Worm (Caenorhabditis elegans): ENCODE measurements around the gene gpd-3.

gpd-3 gene

ce11 chrX:3153133-3153532 lies 40.0 kb upstream of the gpd-3 start:
- TF ChIP-seq F44E2.7 (GFP tag; IDR thresholded peaks at IDR 0.05) (no peak), dmd-9 (GFP tag; IDR thresholded peaks at IDR 0.05) (no peak), dmd-6 (GFP tag; IDR thresholded peaks at IDR 0.05) (peak; percentile 91), nhr-48 (tag; optimal IDR thresholded peaks at IDR 0.05) (peak; percentile 48), ces-1 (GFP tag; optimal IDR thresholded peaks at IDR 0.05) (no peak), arid-1 (GFP tag; conservative IDR thresholded peaks at IDR 0.05) (no peak; the same call in 1 of the 2 replicates), nhr-77 (tag; optimal IDR thresholded peaks at IDR 0.05) (peak; percentile 79), mes-2 (tag; optimal IDR thresholded peaks at IDR 0.05; ENCODE audit: poor library complexity, severe bottlenecking) (peak; percentile 20), hif-1 (tag; optimal IDR thresholded peaks at IDR 0.05) (no peak), sdz-12 (GFP tag; optimal IDR thresholded peaks at IDR 0.05) (no peak), spr-1 (tag; optimal IDR thresholded peaks at IDR 0.05) (no peak), unc-62 (GFP tag; optimal IDR thresholded peaks at IDR 0.05 in 1 of 2) (peak in 1 of 2 experiments; percentile 69), unc-62 (tag; optimal IDR thresholded peaks at IDR 0.05) (no peak), lir-3 (tag; optimal IDR thresholded peaks at IDR 0.05) (no peak), skn-1 (tag; optimal IDR thresholded peaks at IDR 0.05) (no peak), ceh-20 (GFP tag; IDR thresholded peaks at IDR 0.05) (no peak), ztf-7 (tag; optimal IDR thresholded peaks at IDR 0.05) (peak; percentile 8), tra-1 (GFP tag; IDR thresholded peaks at IDR 0.05) (0 out of 2 replicates have a peak, but pooled peaks have one; percentile 44), jun-1 (tag; optimal IDR thresholded peaks at IDR 0.05) (no peak), zip-2 (tag; optimal IDR thresholded peaks at IDR 0.05) (no peak), Y75B8A.6 (GFP tag; IDR thresholded peaks at IDR 0.05) (no peak), pqm-1 (tag; optimal IDR thresholded peaks at IDR 0.05) (peak; percentile 98), daf-8 (GFP tag; IDR thresholded peaks at IDR 0.05) (no peak), ceh-62 (tag; optimal IDR thresholded peaks at IDR 0.05) (no peak), lin-29 (GFP tag; IDR thresholded peaks at IDR 0.05) (no peak), lin-38 (GFP tag; IDR thresholded peaks at IDR 0.05) (no peak), saeg-2 (GFP tag; IDR thresholded peaks at IDR 0.05) (0 out of 2 replicates have a peak, but pooled peaks have one; percentile 22), F37D6.2 (tag; optimal IDR thresholded peaks at IDR 0.05) (no peak), ZK337.2 (GFP tag; IDR thresholded peaks at IDR 0.05) (no peak), aha-1 (tag) (no peak), R02D3.7 (tag; optimal IDR thresholded peaks at IDR 0.05) (no peak), dpl-1 (GFP tag; optimal IDR thresholded peaks at IDR 0.05) (no peak), daf-16 (GFP tag; optimal IDR thresholded peaks at IDR 0.05) (peak in 1 of 2 experiments; percentile 31), daf-16 (tag; optimal IDR thresholded peaks at IDR 0.05) (peak; percentile 84), nhr-11 (tag; optimal IDR thresholded peaks at IDR 0.05) (no peak), nhr-102 (tag; optimal IDR thresholded peaks at IDR 0.05) (peak; percentile 62), lin-1 (GFP tag; IDR thresholded peaks at IDR 0.05) (peak; percentile 47; the same call in 1 of the 2 replicates), unc-130 (GFP tag; optimal IDR thresholded peaks at IDR 0.05) (no peak), hlh-11 (tag; optimal IDR thresholded peaks at IDR 0.05) (peak; percentile 87), D1046.2 (GFP tag; IDR thresholded peaks at IDR 0.05) (no peak), lin-15B (tag; optimal IDR thresholded peaks at IDR 0.05) (no peak), hlh-30 (tag; optimal IDR thresholded peaks at IDR 0.05; ENCODE audit: insufficient read depth) (peak; percentile 16), nhr-76 (tag; optimal IDR thresholded peaks at IDR 0.05) (no peak), daf-19 (GFP tag; conservative IDR thresholded peaks at IDR 0.05) (no peak), attf-4 (tag; optimal IDR thresholded peaks at IDR 0.05) (no peak), dve-1 (tag; optimal IDR thresholded peaks at IDR 0.05; ENCODE audit: insufficient read depth) (peak; percentile 86), vab-7 (GFP tag; IDR thresholded peaks at IDR 0.05) (no peak), php-3 (GFP tag; IDR thresholded peaks at IDR 0.05) (peak; percentile 97), daf-12 (tag; optimal IDR thresholded peaks at IDR 0.05) (no peak), mxl-3 (GFP tag; optimal IDR thresholded peaks at IDR 0.05) (peak; percentile 31), F10B5.3 (tag; optimal IDR thresholded peaks at IDR 0.05) (no peak), T26A8.4 (GFP tag; IDR thresholded peaks at IDR 0.05) (0 out of 2 replicates have a peak, but pooled peaks have one; percentile 33), nhr-41 (GFP tag; IDR thresholded peaks at IDR 0.05) (peak; percentile 68)
